Worm (Caenorhabditis elegans) whole organism, L1 larva: ENCODE data around the gene Y52E8A.1.

Experiments used
- C04F5.9 ChIP-seq: sonication (generic microtip); optimal IDR thresholded peaks from 2 replicates; lab custom pipeline; 2016; ENCODE audit warnings: missing genetic modification characterization, missing compliant biosample characterization
- Y116A8C.19 ChIP-seq: sonication (generic microtip); optimal IDR thresholded peaks from 2 replicates; lab custom pipeline; 2016; ENCODE audit warnings: missing compliant biosample characterization, missing genetic modification characterization, borderline replicate concordance
- alr-1 ChIP-seq: fragments of 200-800 bp; sonication (Bioruptor generic); optimal IDR thresholded peaks from 2 replicates; lab custom pipeline; 2018; ENCODE audit warnings: borderline replicate concordance, mild to moderate bottlenecking, missing genetic modification characterization, missing compliant biosample characterization
- ceh-63 ChIP-seq: fragments of 200-800 bp; sonication (Bioruptor generic); optimal IDR thresholded peaks from 2 replicates; lab custom pipeline; 2018; ENCODE audit warnings: mild to moderate bottlenecking, missing genetic modification characterization, missing compliant biosample characterization
- ceh-8 ChIP-seq: fragments of 200-800 bp; sonication (Bioruptor generic); optimal IDR thresholded peaks from 2 replicates; lab custom pipeline; 2018; ENCODE audit warnings: mild to moderate bottlenecking, missing genetic modification characterization, moderate library complexity, missing compliant biosample characterization
- ceh-82 ChIP-seq, 3 experiments: fragments of 150-350 bp in 1 of 3; sonication (generic microtip) in 2 of 3; optimal IDR thresholded peaks; 2 replicates each; lab custom pipeline; 2014 to 2017; ENCODE audit warnings: missing biosample characterization in 3 of 3, missing genetic modification characterization in 3 of 3
- dpl-1 ChIP-seq, 3 experiments: fragments of 150-350 bp in 2 of 3; sonication (generic microtip) in 1 of 3; optimal IDR thresholded peaks; 2 replicates each; lab custom pipeline; 2014 to 2017; ENCODE audit warnings: missing biosample characterization in 3 of 3, missing genetic modification characterization in 3 of 3, missing genetic modification reagents in 3 of 3
- efl-1 ChIP-seq, 4 experiments: fragments of 150-350 bp; optimal IDR thresholded peaks in 3 of 4; peaks in 1 of 4; 1 replicate in 1 of 4; 2 replicates in 3 of 4; lab custom pipeline; 2014; ENCODE audit warnings: missing biosample characterization in 2 of 4, missing genetic modification characterization in 2 of 4, missing genetic modification reagents in 2 of 4
- egl-13 ChIP-seq: sonication (generic microtip); optimal IDR thresholded peaks from 2 replicates; lab custom pipeline; 2016; ENCODE audit warnings: missing genotype, missing genetic modification reagents, missing genetic modification characterization, missing compliant biosample characterization
- egl-27 ChIP-seq, 2 experiments: fragments of 150-350 bp in 1 of 2; sonication (generic microtip); optimal IDR thresholded peaks; 3 replicates each; lab custom pipeline; 2017 to 2018; ENCODE audit warnings: missing biosample characterization in 2 of 2, missing genetic modification characterization in 2 of 2, missing genetic modification reagents in 2 of 2
- ets-5 ChIP-seq: fragments of 200-800 bp; sonication (Bioruptor generic); IDR thresholded peaks from 2 replicates; pipeline ENCODE4 v1.3.6; 2022; ENCODE audit warnings: missing genetic modification characterization, missing compliant biosample characterization
- fkh-10 ChIP-seq: sonication (generic microtip); optimal IDR thresholded peaks from 2 replicates; lab custom pipeline; 2017; ENCODE audit warnings: missing biosample characterization, missing genetic modification reagents, missing genetic modification characterization
- grh-1 ChIP-seq: fragments of 200-800 bp; sonication (Bioruptor generic); IDR thresholded peaks from 2 replicates; pipeline ENCODE4 v1.3.6; 2022; ENCODE audit warnings: missing genetic modification reagents, missing genetic modification characterization, missing compliant biosample characterization
- irx-1 ChIP-seq: sonication (generic microtip); optimal IDR thresholded peaks from 2 replicates; lab custom pipeline; 2016; ENCODE audit warnings: missing genetic modification characterization, missing compliant biosample characterization
- isw-1 ChIP-seq: fragments of 200-800 bp; sonication (Bioruptor generic); IDR thresholded peaks from 2 replicates; pipeline ENCODE4 v1.3.6; 2022; ENCODE audit warnings: missing genetic modification characterization, missing compliant biosample characterization
- jun-1 ChIP-seq: fragments of 150-350 bp; optimal IDR thresholded peaks from 2 replicates; lab custom pipeline; 2014; ENCODE audit warnings: missing biosample characterization, missing genetic modification reagents, missing genetic modification characterization
- lin-15B ChIP-seq: fragments of 150-350 bp; sonication (generic microtip); optimal IDR thresholded peaks from 3 replicates; lab custom pipeline; 2014; ENCODE audit warnings: missing biosample characterization, missing genetic modification characterization
- mef-2 ChIP-seq: fragments of 150-350 bp; optimal IDR thresholded peaks from 2 replicates; lab custom pipeline; 2014; ENCODE audit warnings: missing biosample characterization, missing genetic modification characterization
- mep-1 ChIP-seq: fragments of 150-350 bp; optimal IDR thresholded peaks from 2 replicates; lab custom pipeline; 2014; ENCODE audit warnings: missing biosample characterization, missing genetic modification characterization
- nhr-11 ChIP-seq: fragments of 150-350 bp; optimal IDR thresholded peaks from 2 replicates; lab custom pipeline; 2014; ENCODE audit warnings: missing biosample characterization, missing genetic modification characterization
- nhr-12 ChIP-seq: sonication (generic microtip); optimal IDR thresholded peaks from 2 replicates; lab custom pipeline; 2017; ENCODE audit warnings: missing biosample characterization, missing genetic modification characterization
- nhr-20 ChIP-seq: sonication (generic microtip); optimal IDR thresholded peaks from 2 replicates; lab custom pipeline; 2016; ENCODE audit warnings: mild to moderate bottlenecking, missing genetic modification characterization, missing compliant biosample characterization
- nhr-237 ChIP-seq: fragments of 150-350 bp; optimal IDR thresholded peaks from 2 replicates; lab custom pipeline; 2014; ENCODE audit warnings: missing biosample characterization, missing genetic modification characterization
- nhr-71 ChIP-seq: sonication (generic microtip); optimal IDR thresholded peaks from 2 replicates; lab custom pipeline; 2016; ENCODE audit warnings: mild to moderate bottlenecking, missing genetic modification characterization, moderate library complexity, missing compliant biosample characterization
- nhr-77 ChIP-seq: fragments of 150-350 bp; optimal IDR thresholded peaks from 2 replicates; lab custom pipeline; 2014; ENCODE audit warnings: missing biosample characterization, missing genetic modification characterization
- nhr-85 ChIP-seq: sonication (generic microtip); peaks from one replicate; lab custom pipeline; 2016; ENCODE audit warnings: missing genetic modification characterization, inconsistent platforms, missing compliant biosample characterization
- pqm-1 ChIP-seq: sonication (generic microtip); optimal IDR thresholded peaks from 3 replicates; lab custom pipeline; 2017; ENCODE audit warnings: missing biosample characterization, missing genetic modification characterization
- rnt-1 ChIP-seq: sonication (generic microtip); optimal IDR thresholded peaks from 2 replicates; lab custom pipeline; 2016; ENCODE audit warnings: mild to moderate bottlenecking, missing genetic modification characterization, moderate library complexity, missing compliant biosample characterization
- skn-1 ChIP-seq: fragments of 150-350 bp; optimal IDR thresholded peaks from 2 replicates; lab custom pipeline; 2014; ENCODE audit warnings: missing biosample characterization, missing genetic modification characterization
- sox-4 ChIP-seq: sonication (generic microtip); optimal IDR thresholded peaks from 2 replicates; lab custom pipeline; 2016; ENCODE audit warnings: missing genetic modification characterization, missing compliant biosample characterization
- sup-37 ChIP-seq: fragments of 200-800 bp; sonication (Bioruptor generic); optimal IDR thresholded peaks from 2 replicates; lab custom pipeline; 2018; ENCODE audit warnings: mild to moderate bottlenecking, missing genetic modification characterization, missing compliant biosample characterization
- swsn-7 ChIP-seq: sonication (generic microtip); optimal IDR thresholded peaks from 2 replicates; lab custom pipeline; 2016; ENCODE audit warnings: missing genetic modification characterization, missing compliant biosample characterization
- unc-130 ChIP-seq: fragments of 150-350 bp; optimal IDR thresholded peaks from 2 replicates; lab custom pipeline; 2017; ENCODE audit warnings: missing biosample characterization, missing genetic modification characterization, inconsistent platforms
- unc-98 ChIP-seq: fragments of 200-800 bp; sonication (Bioruptor generic); IDR thresholded peaks from 2 replicates; pipeline ENCODE4 v1.3.6; 2022; ENCODE audit warnings: missing genetic modification characterization, missing compliant biosample characterization
- vab-15 ChIP-seq: sonication (generic microtip); optimal IDR thresholded peaks from 2 replicates; lab custom pipeline; 2017; ENCODE audit warnings: missing genotype, mild to moderate bottlenecking, missing genetic modification characterization, missing compliant biosample characterization
- ztf-4 ChIP-seq: fragments of 150-350 bp; optimal IDR thresholded peaks from 2 replicates; lab custom pipeline; 2014; ENCODE audit warnings: missing biosample characterization, missing genetic modification characterization

Gene Y52E8A.1

ce11 chrII:4350888-4351287 is 29.0 kb downstream of the Y52E8A.1 start, which contains the start of gene H20J04.9:
H20J04.9 (plus strand) TSS chrII:4351188.
- no peak for TF ChIP-seq vab-15

- TF ChIP-seq irx-1 (tag; lab: Kevin White, UChicago) (no peak), grh-1 (GFP tag; lab: Robert Waterston, UW) (no peak), Y116A8C.19 (tag; lab: Kevin White, UChicago) (no peak), nhr-85 (tag; lab: Kevin White, UChicago) (no peak), sox-4 (no peak), skn-1 (tag; lab: Kevin White, UChicago) (no peak), mep-1 (tag; lab: Kevin White, UChicago) (no peak), pqm-1 (tag; lab: Kevin White, UChicago) (no peak), C04F5.9 (tag; lab: Kevin White, UChicago) (no peak), nhr-11 (tag; lab: Kevin White, UChicago) (no peak), nhr-77 (tag; lab: Kevin White, UChicago) (no peak), swsn-7 (tag; lab: Kevin White, UChicago) (no peak), nhr-20 (no peak), egl-27 (tag; optimal IDR thresholded peaks at IDR 0.05; lab: Kevin White, UChicago) (no peak), lin-15B (tag; lab: Kevin White, UChicago) (no peak), ceh-8 (GFP tag; lab: Kevin White, UChicago) (no peak)
These were observed 33.4 kb downstream of the Y52E8A.1 start, which contains the start of the genes H20J04.7 and H20J04.1 for ce11 chrII:4355217-4355616. H20J04.7 (minus strand) TSS chrII:4355317. H20J04.1 (plus strand) TSS chrII:4355613.

- TF ChIP-seq dpl-1 (GFP tag; optimal IDR thresholded peaks at IDR 0.05; lab: Kevin White, UChicago) (no peak), ztf-4 (tag; lab: Kevin White, UChicago) (no peak), nhr-237 (tag; lab: Kevin White, UChicago) (no peak), ets-5 (no peak), sup-37 (GFP tag; lab: Kevin White, UChicago) (no peak), ceh-63 (GFP tag; lab: Kevin White, UChicago) (no peak), fkh-10 (GFP tag; lab: Kevin White, UChicago) (no peak), nhr-20 (no peak), vab-15 (no peak), nhr-12 (tag; lab: Kevin White, UChicago) (no peak), mef-2 (tag; lab: Kevin White, UChicago) (no peak), rnt-1 (tag; lab: Kevin White, UChicago) (no peak), egl-13 (tag; lab: Kevin White, UChicago) (no peak), swsn-7 (tag; lab: Kevin White, UChicago) (no peak), unc-130 (tag; lab: Kevin White, UChicago) (no peak), ceh-82 (tag; optimal IDR thresholded peaks at IDR 0.05; lab: Kevin White, UChicago) (no peak), jun-1 (tag; lab: Kevin White, UChicago) (no peak), unc-98 (GFP tag; lab: Robert Waterston, UW) (no peak), ceh-8 (GFP tag; lab: Kevin White, UChicago) (no peak)
- TF ChIP-seq, all 84 proteins: peak for 0
These were observed 36.9 kb downstream of the Y52E8A.1 start, which contains the start of gene lat-2 for ce11 chrII:4358765-4359164. lat-2 (plus strand) TSS chrII:4359065.

ce11 chrII:4359219-4359618 is 37.4 kb downstream of the Y52E8A.1 start:
- TF ChIP-seq efl-1 (optimal IDR thresholded peaks at IDR 0.05; lab: Kevin White, UChicago) (no peak), efl-1 (GFP tag; optimal IDR thresholded peaks at IDR 0.05 in 1 of 2; lab: Kevin White, UChicago) (peak in 1 of 2 experiments; percentile 4), isw-1 (GFP tag; lab: Robert Waterston, UW) (no peak), nhr-71 (tag; lab: Kevin White, UChicago) (no peak), jun-1 (tag; lab: Kevin White, UChicago) (no peak), alr-1 (tag; lab: Kevin White, UChicago) (no peak)
